Worm (Caenorhabditis elegans): ENCODE measurements around the gene idpp-12.
A peak's percentile ranks its signal among the peaks of the same experiment; 100 is the strongest.

Gene idpp-12

ce11 chrIV:3271342-3271741 is 32.4 kb upstream of the idpp-12 start:
- TF ChIP-seq tbx-37 (GFP tag; conservative IDR thresholded peaks at IDR 0.05): no peak
- TF ChIP-seq hmbx-1 (tag; optimal IDR thresholded peaks at IDR 0.05): no peak
- no peak for TF ChIP-seq aly-1 (tag; optimal IDR thresholded peaks at IDR 0.05)
- TF ChIP-seq ama-1 (optimal IDR thresholded peaks at IDR 0.05): no peak
- no peak for TF ChIP-seq scrt-1 (GFP tag; IDR thresholded peaks at IDR 0.05)
- no peak for TF ChIP-seq flt-1 (GFP tag; IDR thresholded peaks at IDR 0.05)
- no peak for TF ChIP-seq pes-1 (GFP tag; IDR thresholded peaks at IDR 0.05)
- no peak for TF ChIP-seq F13C5.2 (tag; optimal IDR thresholded peaks at IDR 0.05)
- no peak for TF ChIP-seq ets-7 (tag; optimal IDR thresholded peaks at IDR 0.05)

- TF ChIP-seq ceh-13 (GFP tag; optimal IDR thresholded peaks at IDR 0.05): no peak
- TF ChIP-seq B0310.2 (tag; optimal IDR thresholded peaks at IDR 0.05): no peak
- no peak for TF ChIP-seq scrt-1 (GFP tag; IDR thresholded peaks at IDR 0.05)
Observed at ce11 chrIV:3273295-3273694, 30.5 kb upstream of the idpp-12 start, which contains the start of gene T26C12.3. TSS of gene T26C12.3 (minus strand) at chrIV:3273395.

ce11 chrIV:3278822-3279221 is 25.0 kb upstream of the idpp-12 start:
- peak; percentile 41; the same call in 1 of the 2 replicates for TF ChIP-seq pes-1 (GFP tag; IDR thresholded peaks at IDR 0.05)
- no peak for TF ChIP-seq ama-1 (optimal IDR thresholded peaks at IDR 0.05)

DNA sequence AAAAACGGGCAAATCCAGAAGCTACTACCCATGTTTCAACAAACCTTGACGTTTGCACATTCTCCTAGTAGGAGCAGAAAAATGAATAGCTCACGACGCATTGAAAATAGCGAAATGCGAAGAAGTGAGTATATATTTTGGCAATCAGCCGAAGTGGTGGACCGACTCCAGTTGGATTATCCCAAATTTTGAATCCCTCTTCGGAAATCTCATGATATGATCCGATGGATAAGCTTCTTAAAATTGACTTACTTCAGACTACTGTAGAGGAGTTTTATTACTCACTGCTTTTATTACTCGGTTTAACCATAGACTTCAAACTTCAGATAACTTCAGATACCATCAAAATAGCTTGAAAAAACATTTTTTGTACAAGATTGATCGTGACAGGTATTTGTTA is 14.6 kb upstream of the idpp-12 start, which contains the start of gene gcy-23:
gcy-23 (minus strand) TSS at position 101 of the 400 bp plus-strand sequence.
- no peak for TF ChIP-seq pes-1 (GFP tag; IDR thresholded peaks at IDR 0.05)
- no peak for TF ChIP-seq tbx-11 (GFP tag; IDR thresholded peaks at IDR 0.05)
- no peak for TF ChIP-seq aly-1 (tag; optimal IDR thresholded peaks at IDR 0.05)
- TF ChIP-seq tra-4 (tag; optimal IDR thresholded peaks at IDR 0.05): no peak

- no peak for TF ChIP-seq flt-1 (GFP tag; IDR thresholded peaks at IDR 0.05)
- no peak for TF ChIP-seq tbx-37 (GFP tag; conservative IDR thresholded peaks at IDR 0.05)
- no peak for TF ChIP-seq hnd-1 (tag; optimal IDR thresholded peaks at IDR 0.05)
- no peak for TF ChIP-seq aly-1 (tag; optimal IDR thresholded peaks at IDR 0.05)
- TF ChIP-seq tbx-11 (GFP tag; IDR thresholded peaks at IDR 0.05): no peak
- TF ChIP-seq B0310.2 (tag; optimal IDR thresholded peaks at IDR 0.05): no peak
- no peak for TF ChIP-seq ceh-36 (tag; optimal IDR thresholded peaks at IDR 0.05)
- no peak for TF ChIP-seq sea-1 (GFP tag; conservative IDR thresholded peaks at IDR 0.05)
- TF ChIP-seq hmg-4 (GFP tag; optimal IDR thresholded peaks at IDR 0.05): no peak
- no peak for TF ChIP-seq ama-1 (optimal IDR thresholded peaks at IDR 0.05)
- TF ChIP-seq ets-7 (tag; optimal IDR thresholded peaks at IDR 0.05): no peak
Observed at ce11 chrIV:3291977-3292561, 11.7 kb upstream of the idpp-12 start, which contains the start of gene W08E12.8. TSS of gene W08E12.8 (plus strand) at chrIV:3292371.

DNA sequence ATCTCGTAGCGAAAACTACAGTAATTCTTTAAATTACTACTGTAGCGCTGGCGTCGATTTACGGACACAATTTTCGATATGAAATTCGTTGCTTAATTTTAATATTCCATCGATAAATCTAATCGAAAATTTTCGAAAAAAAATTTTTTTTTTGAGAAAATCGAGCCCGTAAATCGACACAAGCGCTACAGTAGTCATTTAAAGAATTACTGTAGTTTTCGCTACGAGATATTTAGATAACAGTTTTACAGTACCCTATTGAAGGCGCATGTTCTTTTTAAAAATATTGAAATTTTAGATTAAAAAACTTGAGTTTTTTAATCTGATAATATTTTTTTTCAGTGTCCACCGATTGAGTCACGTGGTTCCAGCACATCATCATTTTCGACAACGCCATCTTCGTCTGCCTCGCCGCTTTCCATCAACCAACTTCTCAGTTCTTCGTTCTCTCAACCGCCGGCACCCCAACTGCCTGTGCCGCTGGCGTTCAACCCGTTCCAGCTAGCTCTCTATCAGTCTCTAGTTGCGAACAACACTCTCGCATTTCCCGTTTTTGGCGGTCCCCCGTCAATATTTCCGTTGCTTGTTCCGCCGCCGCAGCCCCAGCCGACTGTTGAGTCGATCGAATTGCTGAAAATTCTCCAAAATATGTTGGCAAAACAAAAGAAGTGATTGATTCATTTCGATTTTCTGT is 9.8 kb upstream of the idpp-12 start:
- TF ChIP-seq tbx-11 (GFP tag; IDR thresholded peaks at IDR 0.05): no peak
- TF ChIP-seq flt-1 (GFP tag; IDR thresholded peaks at IDR 0.05): no peak
- TF ChIP-seq aly-1 (tag; optimal IDR thresholded peaks at IDR 0.05): no peak
- no peak for TF ChIP-seq hnd-1 (tag; optimal IDR thresholded peaks at IDR 0.05)

DNA sequence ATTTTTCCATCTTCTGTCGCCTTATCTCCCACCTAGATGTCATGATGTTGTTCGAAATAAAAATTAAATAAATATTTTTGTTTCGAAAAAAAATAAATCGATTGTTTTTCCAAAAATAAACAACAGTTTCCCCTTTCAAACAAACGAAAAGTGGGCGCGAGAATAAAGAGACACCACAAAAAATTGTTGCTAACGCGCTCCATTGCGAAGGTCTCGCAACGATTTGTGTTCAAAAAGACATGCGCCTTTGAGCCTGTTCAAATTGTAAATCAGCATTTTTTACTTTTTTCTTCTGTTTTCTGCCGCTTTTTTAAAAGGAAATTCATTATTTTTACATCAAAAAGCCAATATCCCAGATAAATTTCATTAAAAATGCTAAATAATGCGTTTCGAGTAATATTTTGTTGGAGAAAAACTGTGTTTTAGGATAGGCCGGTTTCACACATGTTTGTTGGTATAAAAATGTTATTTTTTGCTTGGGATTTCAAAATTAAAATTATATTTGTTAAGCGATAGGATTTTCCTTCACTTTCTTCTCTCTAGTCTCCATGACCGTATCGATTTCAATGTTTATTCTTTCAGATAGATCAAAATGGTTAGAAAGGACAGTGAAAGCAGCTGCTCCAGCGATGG is 9.1 kb upstream of the idpp-12 start, which contains the start of gene W08E12.7:
W08E12.7 (plus strand) TSS at position 583 of the 633 bp plus-strand sequence.
- peak; percentile 20 for TF ChIP-seq ceh-13 (GFP tag; optimal IDR thresholded peaks at IDR 0.05)
- TF ChIP-seq pes-1 (GFP tag; IDR thresholded peaks at IDR 0.05): peak; percentile 74
- TF ChIP-seq ets-7 (tag; optimal IDR thresholded peaks at IDR 0.05): no peak
- no peak for TF ChIP-seq B0310.2 (tag; optimal IDR thresholded peaks at IDR 0.05)
- peak; percentile 64; the same call in 1 of the 2 replicates for TF ChIP-seq tbx-11 (GFP tag; IDR thresholded peaks at IDR 0.05)
- TF ChIP-seq hnd-1 (tag; optimal IDR thresholded peaks at IDR 0.05): peak; percentile 16
- peak; percentile 65 for TF ChIP-seq scrt-1 (GFP tag; IDR thresholded peaks at IDR 0.05)
- TF ChIP-seq tra-4 (tag; optimal IDR thresholded peaks at IDR 0.05): no peak
- TF ChIP-seq hmbx-1 (tag; optimal IDR thresholded peaks at IDR 0.05): no peak
- TF ChIP-seq aly-1 (tag; optimal IDR thresholded peaks at IDR 0.05): no peak
- peak; percentile 23 for TF ChIP-seq hmg-4 (GFP tag; optimal IDR thresholded peaks at IDR 0.05)
- peak; percentile 83 for TF ChIP-seq F13C5.2 (tag; optimal IDR thresholded peaks at IDR 0.05)
- 0 out of 2 replicates have a peak, but pooled peaks have one; percentile 19 for TF ChIP-seq tbx-37 (GFP tag; conservative IDR thresholded peaks at IDR 0.05)
- TF ChIP-seq ceh-36 (tag; optimal IDR thresholded peaks at IDR 0.05): no peak
- peak; percentile 20; the same call in 1 of the 2 replicates for TF ChIP-seq flt-1 (GFP tag; IDR thresholded peaks at IDR 0.05)
- no peak for TF ChIP-seq ama-1 (optimal IDR thresholded peaks at IDR 0.05)
- peak; percentile 38; the same call in 1 of the 2 replicates for TF ChIP-seq sea-1 (GFP tag; conservative IDR thresholded peaks at IDR 0.05)

Measured in whole organism, early embryonic.